Fruit fly (Drosophila melanogaster) Kc167 (cell line): ENCODE data around the gene Sgs7.

ENCODE experiments used
- h ChIP-seq: fragments of >200 bp; optimal IDR thresholded peaks from 3 replicates; lab custom pipeline; 2018; ENCODE audit warnings: missing external identifiers
- insv ChIP-seq: fragments of >200 bp; optimal IDR thresholded peaks from 3 replicates; lab custom pipeline; 2018; ENCODE audit warnings: missing external identifiers

- TF ChIP-seq insv (lab: Kevin White, UChicago) (no peak), h (no peak)
These were observed 25.0 kb downstream of the Sgs7 start for dm6 chr3L:11534391-11535246.
